Worm (Caenorhabditis elegans) whole organism, L4 larva: Measurements from ENCODE around the gene F46H5.11.

ENCODE experiments used
- D1046.2 ChIP-seq: fragments of 200-800 bp; sonication (Bioruptor generic); IDR thresholded peaks from 2 replicates; pipeline ENCODE4 v1.3.6; 2022; ENCODE audit warnings: missing genetic modification characterization, missing compliant biosample characterization
- F44E2.7 ChIP-seq: fragments of 200-800 bp; sonication (Bioruptor generic); IDR thresholded peaks from 2 replicates; pipeline ENCODE4 v2.1.2; 2022; ENCODE audit warnings: missing genetic modification characterization, missing compliant biosample characterization
- T20F7.1 ChIP-seq: fragments of 200-800 bp; sonication (Bioruptor generic); optimal IDR thresholded peaks from 2 replicates; lab custom pipeline; 2018; ENCODE audit warnings: mild to moderate bottlenecking, missing genetic modification characterization, missing compliant biosample characterization
- T26A8.4 ChIP-seq: fragments of 200-800 bp; sonication (Bioruptor generic); IDR thresholded peaks from 2 replicates; pipeline ENCODE4 v1.3.6; 2022; ENCODE audit warnings: missing genetic modification characterization, missing compliant biosample characterization
- Y48G9A.11 ChIP-seq: fragments of 200-800 bp; sonication (Bioruptor generic); IDR thresholded peaks from 2 replicates; pipeline ENCODE4 v1.3.6; 2022; ENCODE audit warnings: missing genetic modification reagents, missing genetic modification characterization, missing compliant biosample characterization
- aha-1 ChIP-seq: fragments of 150-350 bp; peaks from one replicate; lab custom pipeline; 2014; ENCODE audit warnings: missing biosample characterization, missing genetic modification characterization
- ceh-62 ChIP-seq: sonication (generic microtip); optimal IDR thresholded peaks from 2 replicates; lab custom pipeline; 2017; ENCODE audit warnings: missing biosample characterization, missing genetic modification characterization
- daf-12 ChIP-seq: fragments of 150-350 bp; optimal IDR thresholded peaks from 2 replicates; lab custom pipeline; 2014; ENCODE audit warnings: missing biosample characterization, missing genetic modification reagents, missing genetic modification characterization
- daf-16 ChIP-seq, 3 experiments: sonication (generic microtip); optimal IDR thresholded peaks; 2 replicates each; lab custom pipeline; 2016 to 2017; ENCODE audit warnings: missing genetic modification characterization in 3 of 3, missing genetic modification reagents in 3 of 3, mild to moderate bottlenecking in 2 of 3, missing compliant biosample characterization in 2 of 3, missing biosample characterization in 1 of 3, moderate library complexity in 1 of 3
- dmd-9 ChIP-seq: fragments of 200-800 bp; sonication (Bioruptor generic); IDR thresholded peaks from 2 replicates; pipeline ENCODE4 v1.3.6; 2022; ENCODE audit warnings: missing genetic modification reagents, missing genetic modification characterization, missing compliant biosample characterization
- duxl-1 ChIP-seq: sonication (generic microtip); optimal IDR thresholded peaks from 2 replicates; lab custom pipeline; 2016; ENCODE audit warnings: mild to moderate bottlenecking, missing genetic modification characterization, moderate library complexity, missing compliant biosample characterization; ENCODE audit not compliant: poor library complexity
- dve-1 ChIP-seq: sonication (generic microtip); optimal IDR thresholded peaks from 2 replicates; lab custom pipeline; 2017; ENCODE audit warnings: antibody characterized with exemption, mild to moderate bottlenecking, missing genetic modification characterization, missing compliant biosample characterization; ENCODE audit not compliant: insufficient read depth
- gei-8 ChIP-seq: fragments of 200-800 bp; sonication (Bioruptor generic); optimal IDR thresholded peaks from 2 replicates; lab custom pipeline; 2018; ENCODE audit warnings: mild to moderate bottlenecking, missing genetic modification characterization, missing compliant biosample characterization
- hlh-11 ChIP-seq: fragments of 200-800 bp; sonication (Bioruptor generic); optimal IDR thresholded peaks from 2 replicates; lab custom pipeline; 2018; ENCODE audit warnings: mild to moderate bottlenecking, missing genetic modification characterization, missing compliant biosample characterization
- hlh-30 ChIP-seq: sonication (generic microtip); optimal IDR thresholded peaks from 2 replicates; lab custom pipeline; 2017; ENCODE audit warnings: antibody characterized with exemption, mild to moderate bottlenecking, missing genetic modification characterization, missing compliant biosample characterization; ENCODE audit not compliant: insufficient read depth
- hmg-1.1 ChIP-seq: fragments of 200-800 bp; sonication (Bioruptor generic); IDR thresholded peaks from 2 replicates; pipeline ENCODE4 v1.3.6; 2022; ENCODE audit warnings: missing genetic modification reagents, missing genetic modification characterization, missing compliant biosample characterization
- lir-3 ChIP-seq: sonication (generic microtip); optimal IDR thresholded peaks from 2 replicates; lab custom pipeline; 2016; ENCODE audit warnings: mild to moderate bottlenecking, missing genetic modification characterization, missing compliant biosample characterization
- mdl-1 ChIP-seq, 2 experiments: fragments of 150-350 bp in 1 of 2; sonication (generic microtip) in 1 of 2; optimal IDR thresholded peaks; 2 replicates each; lab custom pipeline; 2014 to 2017; ENCODE audit warnings: missing biosample characterization in 2 of 2, missing genetic modification characterization in 2 of 2
- mes-2 ChIP-seq: sonication (generic microtip); optimal IDR thresholded peaks from 2 replicates; lab custom pipeline; 2016; ENCODE audit warnings: missing genotype, mild to moderate bottlenecking, missing genetic modification characterization, missing compliant biosample characterization; ENCODE audit not compliant: poor library complexity, severe bottlenecking
- mxl-2 ChIP-seq: fragments of 200-800 bp; sonication (Bioruptor generic); conservative IDR thresholded peaks from 2 replicates; pipeline ENCODE4 v1.3.6; 2022; ENCODE audit warnings: missing genetic modification reagents, missing genetic modification characterization, missing compliant biosample characterization
- mxl-3 ChIP-seq: fragments of 200-800 bp; sonication (Bioruptor generic); optimal IDR thresholded peaks from 2 replicates; lab custom pipeline; 2018; ENCODE audit warnings: mild to moderate bottlenecking, missing genetic modification characterization, missing compliant biosample characterization
- nhr-11 ChIP-seq: fragments of 150-350 bp; optimal IDR thresholded peaks from 2 replicates; lab custom pipeline; 2014; ENCODE audit warnings: missing biosample characterization, missing genetic modification characterization
- nhr-25 ChIP-seq: sonication (generic microtip); optimal IDR thresholded peaks from 2 replicates; lab custom pipeline; 2017; ENCODE audit warnings: missing genetic modification characterization, mild to moderate bottlenecking, missing compliant biosample characterization, antibody characterized with exemption, moderate library complexity, borderline replicate concordance; ENCODE audit not compliant: insufficient read depth
- nhr-28 ChIP-seq: fragments of 150-350 bp; optimal IDR thresholded peaks from 2 replicates; lab custom pipeline; 2014; ENCODE audit warnings: missing biosample characterization, missing genetic modification characterization
- nhr-41 ChIP-seq: fragments of 200-800 bp; sonication (Bioruptor generic); IDR thresholded peaks from 2 replicates; pipeline ENCODE4 v1.3.6; 2022; ENCODE audit warnings: missing genetic modification reagents, missing genetic modification characterization, missing compliant biosample characterization
- nhr-42 ChIP-seq: fragments of 200-800 bp; sonication (Bioruptor generic); IDR thresholded peaks from 2 replicates; pipeline ENCODE4 v1.3.6; 2022; ENCODE audit warnings: missing genetic modification characterization, missing compliant biosample characterization
- nhr-76 ChIP-seq: fragments of 150-350 bp; optimal IDR thresholded peaks from 2 replicates; lab custom pipeline; 2014; ENCODE audit warnings: missing biosample characterization, missing genetic modification characterization
- php-3 ChIP-seq: fragments of 200-800 bp; sonication (Bioruptor generic); IDR thresholded peaks from 2 replicates; pipeline ENCODE4 v1.3.6; 2022; ENCODE audit warnings: missing genetic modification reagents, missing genetic modification characterization, missing compliant biosample characterization
- sdz-12 ChIP-seq: fragments of 200-800 bp; sonication (Bioruptor generic); optimal IDR thresholded peaks from 2 replicates; lab custom pipeline; 2018; ENCODE audit warnings: mild to moderate bottlenecking, missing genetic modification characterization, missing compliant biosample characterization
- set-16 ChIP-seq: fragments of 200-800 bp; sonication (Bioruptor generic); IDR thresholded peaks from 2 replicates; pipeline ENCODE4 v1.3.6; 2022; ENCODE audit warnings: missing genetic modification reagents, missing genetic modification characterization, missing compliant biosample characterization
- tag-97 ChIP-seq: fragments of 200-800 bp; sonication (Bioruptor generic); IDR thresholded peaks from 2 replicates; pipeline ENCODE4 v1.3.6; 2022; ENCODE audit warnings: missing genetic modification characterization, missing compliant biosample characterization
- tra-1 ChIP-seq: fragments of 200-800 bp; sonication (Bioruptor generic); IDR thresholded peaks from 2 replicates; pipeline ENCODE4 v1.3.6; 2022; ENCODE audit warnings: missing genetic modification reagents, missing genetic modification characterization, missing compliant biosample characterization
- unc-62 ChIP-seq, 3 experiments: fragments of 150-350 bp in 1 of 3; sonication (generic microtip); optimal IDR thresholded peaks in 2 of 3; peaks in 1 of 3; 1 replicate in 1 of 3; 2 replicates in 2 of 3; lab custom pipeline; 2014 to 2017; ENCODE audit warnings: missing biosample characterization in 3 of 3, missing genetic modification characterization in 3 of 3, missing genetic modification reagents in 3 of 3, missing genotype in 1 of 3
- ztf-7 ChIP-seq: fragments of 150-350 bp; optimal IDR thresholded peaks from 2 replicates; lab custom pipeline; 2014; ENCODE audit warnings: missing biosample characterization, missing genetic modification characterization

The F46H5.11 gene

ce11 chrX:7242878-7243277 lies 29.0 kb downstream of the F46H5.11 start, which contains the start of gene F46H5.7 (continued):
- TF ChIP-seq nhr-25 (tag; lab: Kevin White, UChicago): peak; percentile 31
- TF ChIP-seq, all 104 proteins: peak for 11

- TF ChIP-seq T20F7.1 (GFP tag; lab: Kevin White, UChicago): peak; percentile 12
- no peak for TF ChIP-seq tag-97 (GFP tag; lab: Robert Waterston, UW)
- TF ChIP-seq daf-16 (GFP tag; optimal IDR thresholded peaks at IDR 0.05; lab: Kevin White, UChicago): no peak
- peak; percentile 69 for TF ChIP-seq daf-16 (tag; optimal IDR thresholded peaks at IDR 0.05; lab: Kevin White, UChicago)
- TF ChIP-seq hlh-30 (tag; lab: Kevin White, UChicago): peak; percentile 29
- no peak for TF ChIP-seq unc-62 (GFP tag; optimal IDR thresholded peaks at IDR 0.05 in 1 of 2; lab: Kevin White, UChicago)
- TF ChIP-seq unc-62 (tag; optimal IDR thresholded peaks at IDR 0.05; lab: Kevin White, UChicago): no peak
- peak in 1 of 2 experiments; percentile 0 for TF ChIP-seq mdl-1 (tag; optimal IDR thresholded peaks at IDR 0.05; lab: Kevin White, UChicago)
- peak; percentile 12 for TF ChIP-seq dve-1 (tag; lab: Kevin White, UChicago)
- TF ChIP-seq aha-1 (tag; lab: Kevin White, UChicago): peak; percentile 71
- TF ChIP-seq mxl-3: no peak
- TF ChIP-seq php-3: no peak
- peak; percentile 17 for TF ChIP-seq nhr-28
These were observed 29.7 kb downstream of the F46H5.11 start for ce11 chrX:7242119-7242518.

ce11 chrX:7238562-7238961 lies 33.3 kb downstream of the F46H5.11 start, which contains the start of gene F46H5.3:
F46H5.3 (minus strand) TSS chrX:7238662.
- TF ChIP-seq mdl-1 (tag; optimal IDR thresholded peaks at IDR 0.05; lab: Kevin White, UChicago) (no peak), mes-2 (tag; lab: Kevin White, UChicago) (no peak), unc-62 (GFP tag; optimal IDR thresholded peaks at IDR 0.05 in 1 of 2; lab: Kevin White, UChicago) (peak in 1 of 2 experiments; percentile 21), unc-62 (tag; optimal IDR thresholded peaks at IDR 0.05; lab: Kevin White, UChicago) (no peak)

- TF ChIP-seq hmg-1.1 (GFP tag; lab: Robert Waterston, UW) (no peak; the same call in 1 of the 2 replicates), gei-8 (GFP tag; lab: Kevin White, UChicago) (no peak), hlh-30 (tag; lab: Kevin White, UChicago) (peak; percentile 26), T26A8.4 (GFP tag; lab: Robert Waterston, UW) (no peak), nhr-76 (tag; lab: Kevin White, UChicago) (no peak), D1046.2 (GFP tag; lab: Robert Waterston, UW) (no peak), lir-3 (no peak), mes-2 (tag; lab: Kevin White, UChicago) (no peak), daf-12 (tag; lab: Kevin White, UChicago) (no peak), tra-1 (no peak), set-16 (no peak), Y48G9A.11 (no peak), hlh-11 (tag; lab: Kevin White, UChicago) (peak; percentile 70), nhr-41 (no peak), nhr-11 (tag; lab: Kevin White, UChicago) (peak; percentile 63), ceh-62 (no peak), duxl-1 (no peak), mxl-2 (GFP tag; lab: Robert Waterston, UW) (no peak), dmd-9 (GFP tag; lab: Robert Waterston, UW) (no peak), daf-16 (GFP tag; optimal IDR thresholded peaks at IDR 0.05; lab: Kevin White, UChicago) (peak in 1 of 2 experiments; percentile 90), daf-16 (tag; optimal IDR thresholded peaks at IDR 0.05; lab: Kevin White, UChicago) (no peak), nhr-42 (GFP tag; lab: Robert Waterston, UW) (no peak), F44E2.7 (no peak), ztf-7 (tag; lab: Kevin White, UChicago) (no peak), sdz-12 (GFP tag; lab: Kevin White, UChicago) (no peak), unc-62 (GFP tag; optimal IDR thresholded peaks at IDR 0.05 in 1 of 2; lab: Kevin White, UChicago) (peak in 1 of 2 experiments; percentile 96), unc-62 (tag; optimal IDR thresholded peaks at IDR 0.05; lab: Kevin White, UChicago) (no peak)
These were observed 35.2 kb downstream of the F46H5.11 start for ce11 chrX:7236717-7237116.
